Worm (Caenorhabditis elegans): ENCODE measurements around the gene mrp-3.

Gene mrp-3

ce11 chrX:15881027-15881426 lies 58.1 kb downstream of the mrp-3 start (continued):
- TF ChIP-seq pha-4 (GFP tag; IDR thresholded peaks at IDR 0.05) (peak; percentile 56; the same call in 1 of the 2 replicates), pha-4 (tag; optimal IDR thresholded peaks at IDR 0.05) (no peak), attf-4 (tag; optimal IDR thresholded peaks at IDR 0.05) (no peak), pqm-1 (tag; optimal IDR thresholded peaks at IDR 0.05) (no peak), ceh-20 (GFP tag; IDR thresholded peaks at IDR 0.05) (no peak), tag-97 (GFP tag; IDR thresholded peaks at IDR 0.05) (no peak), lin-15B (tag; optimal IDR thresholded peaks at IDR 0.05) (no peak), ztf-11 (tag; optimal IDR thresholded peaks at IDR 0.05) (no peak), T20F7.1 (GFP tag; optimal IDR thresholded peaks at IDR 0.05) (no peak), nhr-41 (GFP tag; IDR thresholded peaks at IDR 0.05) (no peak)
